Worm (Caenorhabditis elegans): ENCODE results near the gene F44E2.7.

F44E2.7 gene

ce11 chrIII:8877002-8877401 lies 28.7 kb upstream of the F44E2.7 start, which contains the start of gene K01F9.2:
Gene K01F9.2 (minus strand): TSS chrIII:8877128.
- TF ChIP-seq tab-1 (GFP tag; IDR thresholded peaks at IDR 0.05) (no peak), T22C8.4 (GFP tag; IDR thresholded peaks at IDR 0.05) (no peak), ztf-23 (GFP tag; IDR thresholded peaks at IDR 0.05) (no peak), klf-2 (GFP tag; conservative IDR thresholded peaks at IDR 0.05) (no peak), med-1 (GFP tag; optimal IDR thresholded peaks at IDR 0.05; ENCODE audit: insufficient read depth) (no peak), ref-1 (GFP tag; conservative IDR thresholded peaks at IDR 0.05) (no peak), flt-1 (GFP tag; IDR thresholded peaks at IDR 0.05) (no peak)

- peak; percentile 56; the same call in 1 of the 2 replicates for TF ChIP-seq ztf-23 (GFP tag; IDR thresholded peaks at IDR 0.05)
- 0 out of 2 replicates have a peak, but pooled peaks have one; percentile 61 for TF ChIP-seq tab-1 (GFP tag; IDR thresholded peaks at IDR 0.05)
- peak; percentile 85 for TF ChIP-seq cog-1 (tag; optimal IDR thresholded peaks at IDR 0.05)
- TF ChIP-seq flt-1 (GFP tag; IDR thresholded peaks at IDR 0.05): peak; percentile 65; the same call in 1 of the 2 replicates
- TF ChIP-seq ztf-29 (GFP tag; IDR thresholded peaks at IDR 0.05): no peak
Measured at ce11 chrIII:8873990-8874668, 25.9 kb upstream of the F44E2.7 start.

- TF ChIP-seq cog-1 (tag; optimal IDR thresholded peaks at IDR 0.05) (peak; percentile 1), med-1 (GFP tag; optimal IDR thresholded peaks at IDR 0.05; ENCODE audit: insufficient read depth) (no peak), ref-1 (GFP tag; conservative IDR thresholded peaks at IDR 0.05) (no peak), tab-1 (GFP tag; IDR thresholded peaks at IDR 0.05) (no peak), T22C8.4 (GFP tag; IDR thresholded peaks at IDR 0.05) (peak; percentile 58; the same call in 1 of the 2 replicates), flt-1 (GFP tag; IDR thresholded peaks at IDR 0.05) (0 out of 2 replicates have a peak, but pooled peaks have one; percentile 41)
Measured at ce11 chrIII:8873045-8873457, 24.8 kb upstream of the F44E2.7 start.

ce11 chrIII:8869663-8870062 lies 21.4 kb upstream of the F44E2.7 start:
- no peak for TF ChIP-seq ref-1 (GFP tag; conservative IDR thresholded peaks at IDR 0.05)
- no peak for TF ChIP-seq flt-1 (GFP tag; IDR thresholded peaks at IDR 0.05)
- no peak for TF ChIP-seq T22C8.4 (GFP tag; IDR thresholded peaks at IDR 0.05)
- no peak for TF ChIP-seq cog-1 (tag; optimal IDR thresholded peaks at IDR 0.05)
- no peak for TF ChIP-seq ztf-23 (GFP tag; IDR thresholded peaks at IDR 0.05)
- TF ChIP-seq ztf-29 (GFP tag; IDR thresholded peaks at IDR 0.05): no peak
- TF ChIP-seq tab-1 (GFP tag; IDR thresholded peaks at IDR 0.05): no peak
- no peak for TF ChIP-seq med-1 (GFP tag; optimal IDR thresholded peaks at IDR 0.05; ENCODE audit: insufficient read depth)
- TF ChIP-seq klf-2 (GFP tag; conservative IDR thresholded peaks at IDR 0.05): no peak

ce11 chrIII:8867922-8868655 lies 19.8 kb upstream of the F44E2.7 start:
- no peak for TF ChIP-seq ref-1 (GFP tag; conservative IDR thresholded peaks at IDR 0.05)
- no peak for TF ChIP-seq med-1 (GFP tag; optimal IDR thresholded peaks at IDR 0.05; ENCODE audit: insufficient read depth)
- no peak for TF ChIP-seq klf-2 (GFP tag; conservative IDR thresholded peaks at IDR 0.05)
- TF ChIP-seq T22C8.4 (GFP tag; IDR thresholded peaks at IDR 0.05): no peak
- TF ChIP-seq ztf-23 (GFP tag; IDR thresholded peaks at IDR 0.05): no peak
- no peak for TF ChIP-seq ztf-29 (GFP tag; IDR thresholded peaks at IDR 0.05)
- TF ChIP-seq tab-1 (GFP tag; IDR thresholded peaks at IDR 0.05): no peak
- TF ChIP-seq cog-1 (tag; optimal IDR thresholded peaks at IDR 0.05): no peak
- no peak for TF ChIP-seq flt-1 (GFP tag; IDR thresholded peaks at IDR 0.05)

- no peak for TF ChIP-seq med-1 (GFP tag; optimal IDR thresholded peaks at IDR 0.05; ENCODE audit: insufficient read depth)
- no peak for TF ChIP-seq ref-1 (GFP tag; conservative IDR thresholded peaks at IDR 0.05)
- no peak for TF ChIP-seq T22C8.4 (GFP tag; IDR thresholded peaks at IDR 0.05)
- no peak for TF ChIP-seq flt-1 (GFP tag; IDR thresholded peaks at IDR 0.05)
- no peak for TF ChIP-seq ztf-29 (GFP tag; IDR thresholded peaks at IDR 0.05)
- TF ChIP-seq tab-1 (GFP tag; IDR thresholded peaks at IDR 0.05): no peak
- no peak for TF ChIP-seq klf-2 (GFP tag; conservative IDR thresholded peaks at IDR 0.05)
- TF ChIP-seq ztf-23 (GFP tag; IDR thresholded peaks at IDR 0.05): no peak
- no peak for TF ChIP-seq cog-1 (tag; optimal IDR thresholded peaks at IDR 0.05)
Measured at ce11 chrIII:8866983-8867842, 18.9 kb upstream of the F44E2.7 start.

ce11 chrIII:8866038-8866437 lies 17.8 kb upstream of the F44E2.7 start:
- TF ChIP-seq ztf-23 (GFP tag; IDR thresholded peaks at IDR 0.05): no peak
- TF ChIP-seq med-1 (GFP tag; optimal IDR thresholded peaks at IDR 0.05; ENCODE audit: insufficient read depth): no peak
- no peak for TF ChIP-seq klf-2 (GFP tag; conservative IDR thresholded peaks at IDR 0.05)
- TF ChIP-seq ztf-29 (GFP tag; IDR thresholded peaks at IDR 0.05): no peak
- no peak for TF ChIP-seq flt-1 (GFP tag; IDR thresholded peaks at IDR 0.05)
- no peak for TF ChIP-seq cog-1 (tag; optimal IDR thresholded peaks at IDR 0.05)
- TF ChIP-seq tab-1 (GFP tag; IDR thresholded peaks at IDR 0.05): no peak
- no peak for TF ChIP-seq ref-1 (GFP tag; conservative IDR thresholded peaks at IDR 0.05)
- TF ChIP-seq T22C8.4 (GFP tag; IDR thresholded peaks at IDR 0.05): no peak

- TF ChIP-seq tab-1 (GFP tag; IDR thresholded peaks at IDR 0.05) (peak; percentile 51; the same call in 1 of the 2 replicates), ref-1 (GFP tag; conservative IDR thresholded peaks at IDR 0.05) (no peak), ztf-23 (GFP tag; IDR thresholded peaks at IDR 0.05) (peak; percentile 57; the same call in 1 of the 2 replicates), klf-2 (GFP tag; conservative IDR thresholded peaks at IDR 0.05) (no peak), cog-1 (tag; optimal IDR thresholded peaks at IDR 0.05) (peak; percentile 11), flt-1 (GFP tag; IDR thresholded peaks at IDR 0.05) (0 out of 2 replicates have a peak, but pooled peaks have one; percentile 54)
Measured at ce11 chrIII:8865294-8865766, 17.1 kb upstream of the F44E2.7 start.
